5 worm cellular contexts compared by ENCODE assay signal in genomic region chrIV:15814044-15814443, ce11.
TF ChIP-seq lines count a peak whose summit lies in the region.

No protein-coding gene starts in this region.

TF ChIP-seq in whole organism, L1 larva, 84 proteins besides CTCF, POLR2A, EP300 and RAD21 (continues in another document):
- TF ChIP-seq pag-3 (tag; optimal IDR thresholded peaks at IDR 0.05; lab: Kevin White, UChicago; ENCODE audit: borderline replicate concordance, insufficient read depth) (no peak), sup-37 (GFP tag; optimal IDR thresholded peaks at IDR 0.05; lab: Kevin White, UChicago) (no peak), elt-2 (tag; optimal IDR thresholded peaks at IDR 0.05; lab: Kevin White, UChicago) (no peak), skn-1 (tag; optimal IDR thresholded peaks at IDR 0.05; lab: Kevin White, UChicago) (no peak), ztf-11 (tag; optimal IDR thresholded peaks at IDR 0.05; lab: Kevin White, UChicago) (no peak), C34B4.2 (tag; optimal IDR thresholded peaks at IDR 0.05; lab: Kevin White, UChicago) (no peak), alr-1 (tag; optimal IDR thresholded peaks at IDR 0.05; lab: Kevin White, UChicago; ENCODE audit: borderline replicate concordance) (no peak), efl-3 (GFP tag; optimal IDR thresholded peaks at IDR 0.05; lab: Kevin White, UChicago) (no peak), zip-4 (GFP tag; optimal IDR thresholded peaks at IDR 0.05; lab: Kevin White, UChicago) (no peak), zag-1 (tag; optimal IDR thresholded peaks at IDR 0.05; lab: Kevin White, UChicago) (no peak), elt-3 (tag; optimal IDR thresholded peaks at IDR 0.05; lab: Kevin White, UChicago) (no peak), unc-62 (GFP tag; optimal IDR thresholded peaks at IDR 0.05; lab: Kevin White, UChicago) (no peak), mab-9 (GFP tag; IDR thresholded peaks at IDR 0.05; lab: Robert Waterston, UW) (0 out of 2 replicates have a peak, but pooled peaks have one; percentile 16), rnt-1 (tag; optimal IDR thresholded peaks at IDR 0.05; lab: Kevin White, UChicago) (no peak), C04F5.9 (tag; optimal IDR thresholded peaks at IDR 0.05; lab: Kevin White, UChicago) (no peak), jun-1 (tag; optimal IDR thresholded peaks at IDR 0.05; lab: Kevin White, UChicago) (no peak), fos-1 (tag; optimal IDR thresholded peaks at IDR 0.05; lab: Kevin White, UChicago) (no peak), ama-1 (optimal IDR thresholded peaks at IDR 0.05; lab: Kevin White, UChicago) (no peak), pax-3 (tag; optimal IDR thresholded peaks at IDR 0.05; lab: Kevin White, UChicago) (no peak)

TF ChIP-seq in whole organism, L2 larva, 48 proteins besides CTCF, POLR2A, EP300 and RAD21:
- peak; percentile 27 for TF ChIP-seq C34F6.9 (tag; optimal IDR thresholded peaks at IDR 0.05; lab: Kevin White, UChicago)
- peak; percentile 13 for TF ChIP-seq nhr-21 (tag; optimal IDR thresholded peaks at IDR 0.05; lab: Kevin White, UChicago)
- TF ChIP-seq lsy-2 (tag; optimal IDR thresholded peaks at IDR 0.05; lab: Kevin White, UChicago): peak in 1 of 2 experiments; percentile 38
- no peak for TF ChIP-seq aly-2 (tag; optimal IDR thresholded peaks at IDR 0.05; lab: Kevin White, UChicago)

TF ChIP-seq in whole organism, L3 larva, 47 proteins besides CTCF, POLR2A, EP300 and RAD21:
- TF ChIP-seq eor-1 (tag; optimal IDR thresholded peaks at IDR 0.05; lab: Kevin White, UChicago) (no peak), nhr-67 (tag; optimal IDR thresholded peaks at IDR 0.05; lab: Kevin White, UChicago) (no peak), nfya-1 (tag; optimal IDR thresholded peaks at IDR 0.05; lab: Kevin White, UChicago; ENCODE audit: insufficient read depth) (peak; percentile 2)
TF ChIP-seq in whole organism, L3 larva: peak in this region for 1.

TF ChIP-seq in whole organism, L4 larva, 104 proteins besides CTCF, POLR2A, EP300 and RAD21:
- TF ChIP-seq ztf-7 (tag; optimal IDR thresholded peaks at IDR 0.05; lab: Kevin White, UChicago) (no peak), unc-62 (GFP tag; optimal IDR thresholded peaks at IDR 0.05 in 1 of 2; lab: Kevin White, UChicago) (peak in 1 of 2 experiments; percentile 48), unc-62 (tag; optimal IDR thresholded peaks at IDR 0.05; lab: Kevin White, UChicago) (no peak), dpl-1 (GFP tag; optimal IDR thresholded peaks at IDR 0.05; lab: Kevin White, UChicago) (no peak), daf-16 (GFP tag; optimal IDR thresholded peaks at IDR 0.05; lab: Kevin White, UChicago) (no peak), daf-16 (tag; optimal IDR thresholded peaks at IDR 0.05; lab: Kevin White, UChicago) (no peak), tag-97 (GFP tag; IDR thresholded peaks at IDR 0.05; lab: Robert Waterston, UW) (no peak), nhr-11 (tag; optimal IDR thresholded peaks at IDR 0.05; lab: Kevin White, UChicago) (peak; percentile 8), zfp-3 (GFP tag; conservative IDR thresholded peaks at IDR 0.05; lab: Robert Waterston, UW) (no peak), dmd-8 (GFP tag; IDR thresholded peaks at IDR 0.05; lab: Robert Waterston, UW) (no peak), aha-1 (tag; lab: Kevin White, UChicago) (peak; percentile 64), snpc-4 (tag; optimal IDR thresholded peaks at IDR 0.05; lab: Kevin White, UChicago) (no peak), unc-130 (GFP tag; optimal IDR thresholded peaks at IDR 0.05; lab: Kevin White, UChicago) (no peak), duxl-1 (tag; optimal IDR thresholded peaks at IDR 0.05; lab: Kevin White, UChicago; ENCODE audit: poor library complexity) (no peak)

TF ChIP-seq in whole organism, late embryonic, 69 proteins besides CTCF, POLR2A, EP300 and RAD21:
- TF ChIP-seq pqm-1 (tag; optimal IDR thresholded peaks at IDR 0.05; lab: Kevin White, UChicago): no peak
- TF ChIP-seq unc-42 (tag; optimal IDR thresholded peaks at IDR 0.05; lab: Kevin White, UChicago): peak; percentile 3
- no peak for TF ChIP-seq che-1 (tag; optimal IDR thresholded peaks at IDR 0.05; lab: Kevin White, UChicago)
- no peak for TF ChIP-seq ref-2 (tag; optimal IDR thresholded peaks at IDR 0.05; lab: Kevin White, UChicago)

Comparison
In these comparisons a context has a peak if more than half of its experiments do, and no peak if none do; other contexts are left out.
1. Of the 29 proteins assayed by ChIP-seq in both whole organism, L4 larva and whole organism, L1 larva: peak only in whole organism, L4 larva: aha-1 and nhr-11; only in whole organism, L1 larva: none; in both: none; in neither: 25; mixed calls (peak in some experiments, not most) for 2.